Worm (Caenorhabditis elegans) whole organism, midembryonic: Measurements from ENCODE around the gene agt-2.
A peak's percentile ranks its signal among the peaks of the same experiment; 100 is the strongest.

ENCODE experiments used
- T22C8.4 ChIP-seq: fragments of 200-800 bp; sonication (Bioruptor generic); IDR thresholded peaks from 2 replicates; pipeline ENCODE4 v1.3.6; 2022; ENCODE audit warnings: missing genetic modification characterization, missing compliant biosample characterization
- cog-1 ChIP-seq: sonication (generic microtip); optimal IDR thresholded peaks from 2 replicates; lab custom pipeline; 2016; ENCODE audit warnings: missing genetic modification characterization, missing compliant biosample characterization
- flt-1 ChIP-seq: fragments of 200-800 bp; sonication (Bioruptor generic); IDR thresholded peaks from 2 replicates; pipeline ENCODE4 v1.3.6; 2022; ENCODE audit warnings: missing genetic modification characterization, missing compliant biosample characterization
- klf-2 ChIP-seq: fragments of 200-800 bp; sonication (Bioruptor generic); conservative IDR thresholded peaks from 2 replicates; pipeline ENCODE4 v1.3.6; 2022; ENCODE audit warnings: missing genetic modification reagents, missing genetic modification characterization, missing compliant biosample characterization
- med-1 ChIP-seq: sonication (generic microtip); optimal IDR thresholded peaks from 2 replicates; lab custom pipeline; 2017; ENCODE audit warnings: missing genetic modification characterization, mild to moderate bottlenecking, missing compliant biosample characterization, antibody characterized with exemption, missing genetic modification reagents; ENCODE audit not compliant: insufficient read depth
- ref-1 ChIP-seq: fragments of 200-800 bp; sonication (Bioruptor generic); conservative IDR thresholded peaks from 2 replicates; pipeline ENCODE4 v1.3.6; 2022; ENCODE audit warnings: missing genetic modification reagents, missing genetic modification characterization, missing compliant biosample characterization
- ztf-23 ChIP-seq: fragments of 200-800 bp; sonication (Bioruptor generic); IDR thresholded peaks from 2 replicates; pipeline ENCODE4 v1.3.6; 2022; ENCODE audit warnings: missing genetic modification reagents, missing genetic modification characterization, missing compliant biosample characterization
- ztf-29 ChIP-seq: fragments of 200-800 bp; sonication (Bioruptor generic); IDR thresholded peaks from 2 replicates; pipeline ENCODE4 v1.3.6; 2022; ENCODE audit warnings: missing genetic modification reagents, missing genetic modification characterization, missing compliant biosample characterization

DNA sequence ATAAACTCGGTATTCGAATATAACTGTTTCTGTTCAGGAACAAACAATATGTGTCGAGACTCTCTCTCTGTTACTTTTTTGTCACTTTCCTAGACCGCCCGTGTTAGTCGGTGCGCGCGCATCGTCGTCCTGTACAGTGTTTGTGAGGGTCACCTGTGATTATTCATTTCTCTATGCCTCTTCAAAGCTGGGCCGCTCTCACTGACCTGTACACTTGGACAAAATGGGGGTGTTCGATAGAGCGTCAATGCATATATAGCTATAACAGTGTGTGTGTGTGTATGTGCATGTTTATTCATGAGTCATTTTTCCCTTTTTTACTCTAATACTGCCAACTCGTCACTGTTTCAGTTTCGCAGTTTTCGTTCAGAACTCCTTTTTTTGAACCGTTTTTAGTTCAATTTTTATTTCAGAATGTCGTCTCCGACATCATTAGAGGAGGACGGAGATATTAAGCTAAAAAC lies 6.0 kb upstream of the agt-2 start, which contains the start of gene pkc-3:
- no peak for TF ChIP-seq ztf-29 (GFP tag; lab: Robert Waterston, UW)
- TF ChIP-seq ztf-23 (GFP tag; lab: Robert Waterston, UW): no peak
- TF ChIP-seq flt-1 (GFP tag; lab: Robert Waterston, UW): peak; percentile 64; the same call in 1 of the 2 replicates
- TF ChIP-seq med-1 (GFP tag; lab: Kevin White, UChicago): no peak
- TF ChIP-seq T22C8.4 (GFP tag; lab: Robert Waterston, UW): no peak
- TF ChIP-seq ref-1: no peak
- no peak for TF ChIP-seq cog-1 (tag; lab: Kevin White, UChicago)
- no peak for TF ChIP-seq klf-2 (GFP tag; lab: Robert Waterston, UW)
